Worm (Caenorhabditis elegans): ENCODE measurements around the gene ceh-16.

- TF ChIP-seq cog-1 (tag; optimal IDR thresholded peaks at IDR 0.05) (no peak), med-1 (GFP tag; optimal IDR thresholded peaks at IDR 0.05; ENCODE audit: insufficient read depth) (no peak), tab-1 (GFP tag; IDR thresholded peaks at IDR 0.05) (no peak), ztf-23 (GFP tag; IDR thresholded peaks at IDR 0.05) (no peak), ztf-29 (GFP tag; IDR thresholded peaks at IDR 0.05) (no peak), flt-1 (GFP tag; IDR thresholded peaks at IDR 0.05) (no peak), T22C8.4 (GFP tag; IDR thresholded peaks at IDR 0.05) (no peak), klf-2 (GFP tag; conservative IDR thresholded peaks at IDR 0.05) (no peak)
These were observed 40.6 kb downstream of the ceh-16 start for ce11 chrIII:8663143-8663542.

All from whole organism, midembryonic.